Fruit fly (Drosophila melanogaster) whole organism, pupa: ENCODE data around the gene CG42586.
"Not testable (repeated sequence)": the region's sequence is repeated elsewhere in the genome, so short reads cannot be mapped to it uniquely, and the experiment has no call there.

Source experiments
- CG10348 ChIP-seq: fragments of 200-800 bp; sonication (Bioruptor generic); IDR thresholded peaks from 2 replicates; pipeline ENCODE4 v1.3.6; 2022; ENCODE audit warnings: missing biosample characterization, missing genetic modification characterization
- CG12605 ChIP-seq: fragments of 200-800 bp; sonication (Bioruptor generic); IDR thresholded peaks from 2 replicates; pipeline ENCODE4 v1.3.6; 2022; ENCODE audit warnings: missing biosample characterization, missing genetic modification characterization
- CG13204 ChIP-seq: fragments of 200-800 bp; sonication (Bioruptor generic); optimal IDR thresholded peaks from 2 replicates; lab custom pipeline; 2018; ENCODE audit warnings: missing biosample characterization, mild to moderate bottlenecking, missing genetic modification characterization, moderate library complexity
- CG14655 ChIP-seq: fragments of 200-800 bp; sonication (Bioruptor generic); optimal IDR thresholded peaks from 3 replicates; lab custom pipeline; 2017; ENCODE audit warnings: mild to moderate bottlenecking, missing biosample characterization, missing genetic modification reagents, missing genetic modification characterization
- CG15710 ChIP-seq: fragments of 200-800 bp; sonication (Bioruptor generic); optimal IDR thresholded peaks from 2 replicates; lab custom pipeline; 2018; ENCODE audit warnings: missing biosample characterization, mild to moderate bottlenecking, missing genetic modification characterization, moderate library complexity
- CG17806 ChIP-seq: fragments of 200-800 bp; sonication (Bioruptor generic); optimal IDR thresholded peaks from 2 replicates; lab custom pipeline; 2018; ENCODE audit warnings: missing biosample characterization, mild to moderate bottlenecking, missing genetic modification characterization, moderate library complexity
- CG32121 ChIP-seq: fragments of 200-800 bp; sonication (Bioruptor generic); IDR thresholded peaks from 2 replicates; pipeline ENCODE4 v1.3.6; 2022; ENCODE audit warnings: missing biosample characterization, missing genetic modification characterization
- CG34367 ChIP-seq: fragments of 200-800 bp; sonication (Bioruptor generic); optimal IDR thresholded peaks from 2 replicates; lab custom pipeline; 2018; ENCODE audit warnings: missing biosample characterization, mild to moderate bottlenecking, missing genetic modification characterization
- CG4496 ChIP-seq: fragments of 200-800 bp; sonication (Bioruptor generic); IDR thresholded peaks from 3 replicates; pipeline ENCODE4 v1.3.6; 2022; ENCODE audit warnings: missing biosample characterization, missing genetic modification characterization
- CG8159 ChIP-seq: fragments of 200-800 bp; sonication (Bioruptor generic); optimal IDR thresholded peaks from 3 replicates; lab custom pipeline; 2018; ENCODE audit warnings: missing biosample characterization, mild to moderate bottlenecking, missing genetic modification characterization, moderate library complexity
- CG8301 ChIP-seq: fragments of 200-800 bp; sonication (Bioruptor generic); optimal IDR thresholded peaks from 2 replicates; lab custom pipeline; 2018; ENCODE audit warnings: missing biosample characterization, mild to moderate bottlenecking, missing genetic modification characterization
- CG9948 ChIP-seq: fragments of 200-800 bp; sonication (Bioruptor generic); optimal IDR thresholded peaks from 2 replicates; lab custom pipeline; 2018; ENCODE audit warnings: missing biosample characterization, mild to moderate bottlenecking, missing genetic modification characterization, moderate library complexity
- D1 ChIP-seq: fragments of 200-800 bp; sonication (Bioruptor generic); optimal IDR thresholded peaks from 2 replicates; lab custom pipeline; 2018; ENCODE audit warnings: missing biosample characterization, mild to moderate bottlenecking, missing genetic modification characterization, moderate library complexity
- EcR ChIP-seq: fragments of 200-800 bp; sonication (Bioruptor generic); optimal IDR thresholded peaks from 3 replicates; lab custom pipeline; 2019; ENCODE audit warnings: missing biosample characterization, missing genetic modification characterization, mild to moderate bottlenecking, moderate library complexity, missing genetic modification reagents
- Ets98B ChIP-seq: fragments of 200-800 bp; sonication (Bioruptor generic); IDR thresholded peaks from 2 replicates; pipeline ENCODE4 v1.3.6; 2022; ENCODE audit warnings: missing biosample characterization, missing genetic modification characterization
- Pif1A ChIP-seq: fragments of 200-800 bp; sonication (Bioruptor generic); optimal IDR thresholded peaks from 3 replicates; lab custom pipeline; 2016; ENCODE audit warnings: missing biosample characterization, missing genetic modification characterization
- Pif1B ChIP-seq: fragments of 200-800 bp; sonication (Bioruptor generic); optimal IDR thresholded peaks from 3 replicates; lab custom pipeline; 2016; ENCODE audit warnings: missing biosample characterization, missing genetic modification characterization
- Snoo ChIP-seq: fragments of 200-800 bp; sonication (Bioruptor generic); optimal IDR thresholded peaks from 3 replicates; lab custom pipeline; 2017; ENCODE audit warnings: missing biosample characterization, mild to moderate bottlenecking, missing genetic modification characterization, inconsistent platforms
- fd96Ca ChIP-seq: fragments of 200-800 bp; sonication (Bioruptor generic); IDR thresholded peaks from 3 replicates; pipeline ENCODE4 v1.3.6; 2022; ENCODE audit warnings: missing biosample characterization, missing genetic modification characterization
- gl ChIP-seq: fragments of 200-800 bp; sonication (Bioruptor generic); optimal IDR thresholded peaks from 2 replicates; lab custom pipeline; 2018; ENCODE audit warnings: missing biosample characterization, mild to moderate bottlenecking, missing genetic modification characterization
- rn ChIP-seq: fragments of 200-800 bp; sonication (Bioruptor generic); IDR thresholded peaks from 2 replicates; pipeline ENCODE4 v1.3.6; 2022; ENCODE audit warnings: missing biosample characterization, missing genetic modification characterization

Gene CG42586

dm6 chr2L:14741740-14742139 is at the start of gene CG42586:
Gene CG42586 (minus strand): TSS chr2L:14741840.
- not testable (repeated sequence) for TF ChIP-seq Pif1B (GFP tag; lab: Kevin White, UChicago); CG32121; CG17806
- TF ChIP-seq, all 21 proteins: peak for 0; not testable (repeated sequence) for 21

dm6 chr2L:14784498-14784897 is 42.9 kb upstream of the CG42586 start, which contains the start of gene CG18636:
Gene CG18636 (minus strand): TSS chr2L:14784598.
- TF ChIP-seq CG15710 (tag; lab: Kevin White, UChicago) (no peak), EcR (GFP tag; lab: Kevin White, UChicago) (no peak), CG17806 (no peak), CG10348 (GFP tag; lab: Robert Waterston, UW) (no peak), Pif1A (GFP tag; lab: Kevin White, UChicago) (no peak), CG12605 (GFP tag; lab: Robert Waterston, UW) (no peak), Pif1B (GFP tag; lab: Kevin White, UChicago) (no peak), CG14655 (no peak), D1 (tag; lab: Kevin White, UChicago) (no peak), CG32121 (no peak), CG8301 (tag; lab: Kevin White, UChicago) (no peak), CG8159 (tag; lab: Kevin White, UChicago) (no peak), Snoo (no peak)

- TF ChIP-seq rn (no peak), CG12605 (GFP tag; lab: Robert Waterston, UW) (no peak), CG4496 (GFP tag; lab: Robert Waterston, UW) (no peak), CG13204 (no peak), CG32121 (no peak), D1 (tag; lab: Kevin White, UChicago) (no peak), CG10348 (GFP tag; lab: Robert Waterston, UW) (no peak), CG8301 (tag; lab: Kevin White, UChicago) (no peak), CG17806 (no peak), fd96Ca (GFP tag; lab: Robert Waterston, UW) (no peak), Snoo (no peak)
Observed at dm6 chr2L:14774713-14775112, 33.1 kb upstream of the CG42586 start, which contains the start of gene CG4650. Gene CG4650 (minus strand): TSS chr2L:14774981.

- no peak for TF ChIP-seq EcR (GFP tag; lab: Kevin White, UChicago)
- no peak for TF ChIP-seq D1 (tag; lab: Kevin White, UChicago)
- TF ChIP-seq CG8301 (tag; lab: Kevin White, UChicago), result no peak
- no peak for TF ChIP-seq Ets98B (GFP tag; lab: Robert Waterston, UW)
- no peak for TF ChIP-seq CG9948
- TF ChIP-seq Pif1B (GFP tag; lab: Kevin White, UChicago), result no peak
- TF ChIP-seq rn, result no peak
- no peak for TF ChIP-seq Pif1A (GFP tag; lab: Kevin White, UChicago)
- no peak for TF ChIP-seq CG34367 (tag; lab: Kevin White, UChicago)
- no peak for TF ChIP-seq CG13204
- no peak for TF ChIP-seq Snoo
- TF ChIP-seq gl (tag; lab: Kevin White, UChicago), result no peak
- no peak for TF ChIP-seq CG8159 (tag; lab: Kevin White, UChicago)
- no peak for TF ChIP-seq fd96Ca (GFP tag; lab: Robert Waterston, UW)
- TF ChIP-seq CG17806, result no peak
- TF ChIP-seq CG4496 (GFP tag; lab: Robert Waterston, UW), result no peak
- TF ChIP-seq CG12605 (GFP tag; lab: Robert Waterston, UW), result no peak
- TF ChIP-seq CG10348 (GFP tag; lab: Robert Waterston, UW), result no peak
Observed at dm6 chr2L:14765608-14766007, 24.0 kb upstream of the CG42586 start, which contains the start of gene CG4701. Gene CG4701 (plus strand): TSS chr2L:14765908.

DNA sequence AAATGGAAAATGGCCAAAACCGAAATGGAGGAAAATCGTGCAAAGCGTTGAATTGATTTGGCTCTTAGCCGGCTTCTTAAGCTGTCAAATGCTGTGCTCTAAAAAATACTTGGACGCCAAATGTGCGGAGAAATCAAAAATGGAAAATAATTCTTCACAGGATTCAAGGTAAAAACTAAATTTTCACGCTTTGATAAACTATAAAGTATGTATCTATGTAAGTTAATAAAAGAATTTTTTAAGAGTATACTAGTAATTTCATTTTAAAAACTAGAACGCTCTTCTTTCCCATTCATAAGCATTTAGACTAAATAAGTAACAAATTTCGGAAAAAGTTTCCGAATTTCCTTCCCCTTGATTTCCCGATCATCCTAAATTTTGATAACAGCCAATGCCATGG is 20.8 kb upstream of the CG42586 start, which contains the start of gene CSN1a:
Gene CSN1a (plus strand): TSS at position 301 of the 400 bp plus-strand sequence.
- no peak for TF ChIP-seq CG14655
- no peak for TF ChIP-seq fd96Ca (GFP tag; lab: Robert Waterston, UW)
- no peak for TF ChIP-seq CG9948
- TF ChIP-seq CG12605 (GFP tag; lab: Robert Waterston, UW), result no peak
- no peak for TF ChIP-seq CG10348 (GFP tag; lab: Robert Waterston, UW)
- no peak for TF ChIP-seq Pif1B (GFP tag; lab: Kevin White, UChicago)
- TF ChIP-seq Pif1A (GFP tag; lab: Kevin White, UChicago), result no peak
- no peak for TF ChIP-seq CG4496 (GFP tag; lab: Robert Waterston, UW)
- no peak for TF ChIP-seq Snoo
- no peak for TF ChIP-seq CG15710 (tag; lab: Kevin White, UChicago)
- TF ChIP-seq CG17806, result no peak
- TF ChIP-seq CG8301 (tag; lab: Kevin White, UChicago), result no peak
- TF ChIP-seq, all 21 proteins: peak for 0

DNA sequence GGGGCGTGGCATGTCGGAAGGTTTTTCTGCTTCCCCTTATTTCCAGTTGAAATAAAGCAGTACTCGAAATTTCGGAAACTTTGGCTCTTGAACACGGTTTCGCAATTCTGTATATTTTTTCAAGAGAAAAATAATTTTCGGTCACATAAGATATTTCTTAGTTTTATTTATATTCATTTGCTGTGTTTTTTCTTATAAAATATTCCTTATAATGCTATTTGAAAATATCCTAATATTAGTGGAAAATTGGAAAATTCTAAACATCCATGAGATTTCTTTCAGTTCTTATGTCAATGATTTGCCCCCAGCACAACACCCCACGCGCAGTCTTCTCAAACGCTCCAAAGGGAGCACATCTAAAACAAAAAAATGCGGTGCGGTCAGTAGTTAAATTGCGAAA is 18.8 kb upstream of the CG42586 start, which contains the start of gene CG4691:
Gene CG4691 (plus strand): TSS at position 301 of the 400 bp plus-strand sequence.
- TF ChIP-seq CG13204, result no peak
- TF ChIP-seq CG34367 (tag; lab: Kevin White, UChicago), result no peak
- no peak for TF ChIP-seq Pif1B (GFP tag; lab: Kevin White, UChicago)
- no peak for TF ChIP-seq CG8301 (tag; lab: Kevin White, UChicago)
- no peak for TF ChIP-seq rn
- TF ChIP-seq CG12605 (GFP tag; lab: Robert Waterston, UW), result no peak
- no peak for TF ChIP-seq CG17806
- TF ChIP-seq fd96Ca (GFP tag; lab: Robert Waterston, UW), result no peak
- TF ChIP-seq CG15710 (tag; lab: Kevin White, UChicago), result no peak
- TF ChIP-seq CG14655, result no peak
- no peak for TF ChIP-seq CG8159 (tag; lab: Kevin White, UChicago)
- TF ChIP-seq D1 (tag; lab: Kevin White, UChicago), result no peak
- TF ChIP-seq Ets98B (GFP tag; lab: Robert Waterston, UW), result no peak
- no peak for TF ChIP-seq CG32121
- TF ChIP-seq Pif1A (GFP tag; lab: Kevin White, UChicago), result no peak
